Worm (Caenorhabditis elegans) whole organism, L4 larva: Measurements from ENCODE around the gene sra-32.

Experiments
- Y75B8A.6 ChIP-seq: fragments of 200-800 bp; sonication (Bioruptor generic); IDR thresholded peaks from 2 replicates; pipeline ENCODE4 v1.3.6; 2022; ENCODE audit warnings: missing genetic modification reagents, missing genetic modification characterization, missing compliant biosample characterization
- attf-4 ChIP-seq: sonication (generic microtip); optimal IDR thresholded peaks from 3 replicates; lab custom pipeline; 2017; ENCODE audit warnings: missing biosample characterization, missing genetic modification characterization
- dpl-1 ChIP-seq: fragments of 150-350 bp; optimal IDR thresholded peaks from 2 replicates; lab custom pipeline; 2014; ENCODE audit warnings: missing biosample characterization, missing genetic modification reagents, missing genetic modification characterization
- nhr-10 ChIP-seq: fragments of 150-350 bp; optimal IDR thresholded peaks from 2 replicates; lab custom pipeline; 2014; ENCODE audit warnings: missing biosample characterization, missing genetic modification characterization
- nhr-237 ChIP-seq: sonication (generic microtip); optimal IDR thresholded peaks from 2 replicates; lab custom pipeline; 2017; ENCODE audit warnings: missing biosample characterization, missing genetic modification characterization
- skn-1 ChIP-seq: fragments of 150-350 bp; optimal IDR thresholded peaks from 2 replicates; lab custom pipeline; 2014; ENCODE audit warnings: missing biosample characterization, missing genetic modification characterization
- zag-1 ChIP-seq: fragments of 150-350 bp; optimal IDR thresholded peaks from 2 replicates; lab custom pipeline; 2014; ENCODE audit warnings: missing biosample characterization, missing genetic modification characterization

DNA sequence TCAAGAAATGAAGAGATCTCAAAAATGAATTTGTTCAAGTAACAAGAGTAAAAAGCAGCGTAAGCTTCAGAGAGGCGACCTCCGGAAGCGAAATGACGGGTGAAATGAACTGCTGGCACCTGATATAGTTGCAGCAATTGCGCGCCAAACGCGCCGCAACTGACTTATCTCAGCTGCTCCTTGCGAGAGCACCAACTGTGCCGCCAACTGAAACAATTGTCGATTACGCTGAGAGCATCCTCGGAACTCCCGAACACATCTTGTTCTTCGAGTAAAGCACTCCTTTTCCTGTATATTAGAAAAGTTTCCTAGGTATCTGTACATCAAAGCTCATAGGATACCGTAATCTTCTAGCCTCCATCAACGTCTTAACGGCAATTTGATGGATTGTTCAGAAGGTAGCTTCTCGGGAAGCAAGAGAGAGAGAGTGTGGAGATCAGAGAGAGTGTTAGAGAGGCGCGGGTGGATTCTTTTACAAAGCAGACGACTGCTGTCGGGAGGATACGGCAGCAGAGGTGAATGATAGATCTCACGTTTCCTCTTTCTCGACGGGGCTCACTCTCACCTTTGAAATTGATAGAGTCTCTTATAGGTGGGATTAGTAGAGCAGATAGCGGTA, 11.7 kb downstream of the sra-32 start:
- TF ChIP-seq nhr-10 (tag; lab: Kevin White, UChicago), result no peak
- TF ChIP-seq nhr-237 (tag; lab: Kevin White, UChicago), result no peak
- TF ChIP-seq attf-4, result no peak
- no peak for TF ChIP-seq zag-1 (tag; lab: Kevin White, UChicago)
- TF ChIP-seq skn-1 (tag; lab: Kevin White, UChicago), result no peak
- TF ChIP-seq Y75B8A.6 (GFP tag; lab: Robert Waterston, UW), result no peak
- no peak for TF ChIP-seq dpl-1
